Fruit fly (Drosophila melanogaster) whole organism, embryonic: Measurements from ENCODE around the gene Lsd-1.

Experiments
- ATbp ChIP-seq: fragments of 200-800 bp; sonication (Bioruptor generic); optimal IDR thresholded peaks from 2 replicates; lab custom pipeline; 2017; ENCODE audit warnings: missing biosample characterization, mild to moderate bottlenecking, missing genetic modification characterization, missing genetic modification reagents
- Ada2b ChIP-seq: fragments of 200-800 bp; sonication (Bioruptor generic); IDR thresholded peaks from 2 replicates; pipeline ENCODE4 v1.3.6; 2022; ENCODE audit warnings: missing biosample characterization, missing genetic modification characterization
- Blimp-1 ChIP-seq: fragments of 200-800 bp; sonication (Bioruptor generic); optimal IDR thresholded peaks from 3 replicates; lab custom pipeline; 2018; ENCODE audit warnings: missing biosample characterization, missing genetic modification characterization, mild to moderate bottlenecking, moderate library complexity, missing genetic modification reagents
- CG11085 ChIP-seq: fragments of 200-800 bp; sonication (Bioruptor generic); IDR thresholded peaks from 2 replicates; pipeline ENCODE4 v1.3.6; 2022; ENCODE audit warnings: missing biosample characterization, missing genetic modification characterization
- CG11247 ChIP-seq: fragments of 200-800 bp; sonication (Bioruptor generic); IDR thresholded peaks from 2 replicates; pipeline ENCODE4 v1.3.6; 2022; ENCODE audit warnings: missing biosample characterization, missing genetic modification characterization
- CG13424 ChIP-seq: fragments of 200-800 bp; sonication (Bioruptor generic); optimal IDR thresholded peaks from 2 replicates; lab custom pipeline; 2019; ENCODE audit warnings: missing biosample characterization, mild to moderate bottlenecking, missing genetic modification characterization, moderate library complexity
- CG13894 ChIP-seq: fragments of 200-800 bp; sonication (Bioruptor generic); optimal IDR thresholded peaks from 3 replicates; lab custom pipeline; 2018; ENCODE audit warnings: missing biosample characterization, mild to moderate bottlenecking, missing genetic modification characterization, moderate library complexity
- CG14667 ChIP-seq: fragments of 200-800 bp; sonication (Bioruptor generic); IDR thresholded peaks from 2 replicates; pipeline ENCODE4 v1.3.6; 2022; ENCODE audit warnings: missing biosample characterization, missing genetic modification characterization
- CG1602 ChIP-seq: fragments of 200-800 bp; sonication (Bioruptor generic); optimal IDR thresholded peaks from 3 replicates; lab custom pipeline; 2016; ENCODE audit warnings: missing biosample characterization, missing genetic modification characterization
- CG1647 ChIP-seq: fragments of 200-800 bp; sonication (Bioruptor generic); optimal IDR thresholded peaks from 3 replicates; lab custom pipeline; 2016; ENCODE audit warnings: missing biosample characterization, missing genetic modification characterization
- CG18011 ChIP-seq: fragments of 200-800 bp; sonication (Bioruptor generic); optimal IDR thresholded peaks from 2 replicates; lab custom pipeline; 2017; ENCODE audit warnings: missing biosample characterization, missing genetic modification characterization, mild to moderate bottlenecking, moderate library complexity, missing genotype
- CG2120 ChIP-seq: fragments of 200-800 bp; sonication (Bioruptor generic); optimal IDR thresholded peaks from 3 replicates; lab custom pipeline; 2016; ENCODE audit warnings: missing biosample characterization, missing genetic modification characterization
- CG2199 ChIP-seq: fragments of 200-800 bp; sonication (Bioruptor generic); IDR thresholded peaks from 3 replicates; pipeline ENCODE4 v1.3.6; 2022; ENCODE audit warnings: missing biosample characterization, missing genetic modification characterization
- CG2712 ChIP-seq: fragments of 200-800 bp; optimal IDR thresholded peaks from 3 replicates; lab custom pipeline; 2019; ENCODE audit warnings: missing biosample characterization, mild to moderate bottlenecking, missing genetic modification characterization, moderate library complexity
- CG2875 ChIP-seq: fragments of 200-800 bp; sonication (Bioruptor generic); optimal IDR thresholded peaks from 2 replicates; lab custom pipeline; 2017; ENCODE audit warnings: missing biosample characterization, mild to moderate bottlenecking, missing genetic modification characterization, missing genetic modification reagents
- CG30020 ChIP-seq: fragments of 200-800 bp; optimal IDR thresholded peaks from 2 replicates; lab custom pipeline; 2019; ENCODE audit warnings: missing biosample characterization, mild to moderate bottlenecking, missing genetic modification characterization, moderate library complexity
- CG30403 ChIP-seq: fragments of 200-800 bp; sonication (Bioruptor generic); optimal IDR thresholded peaks from 3 replicates; lab custom pipeline; 2016; ENCODE audit warnings: missing biosample characterization, missing genetic modification characterization
- CG32532 ChIP-seq: fragments of 200-800 bp; sonication (Bioruptor generic); IDR thresholded peaks from 2 replicates; pipeline ENCODE4 v1.3.6; 2022; ENCODE audit warnings: missing biosample characterization, missing genetic modification characterization
- CG3281 ChIP-seq: fragments of 200-800 bp; sonication (Bioruptor generic); optimal IDR thresholded peaks from 3 replicates; lab custom pipeline; 2017; ENCODE audit warnings: missing biosample characterization, mild to moderate bottlenecking, missing genetic modification characterization
- CG34376 ChIP-seq: fragments of 200-800 bp; sonication (Bioruptor generic); optimal IDR thresholded peaks from 2 replicates; lab custom pipeline; 2018; ENCODE audit warnings: missing biosample characterization, mild to moderate bottlenecking, missing genetic modification characterization
- CG3847 ChIP-seq: fragments of 200-800 bp; sonication (Bioruptor generic); IDR thresholded peaks from 2 replicates; pipeline ENCODE4 v1.3.6; 2022; ENCODE audit warnings: missing biosample characterization, missing genetic modification characterization
- CG5245 ChIP-seq: fragments of 200-800 bp; sonication (Bioruptor generic); optimal IDR thresholded peaks from 3 replicates; lab custom pipeline; 2016; ENCODE audit warnings: missing biosample characterization, missing genetic modification characterization
- CG6175 ChIP-seq: fragments of 200-800 bp; sonication (Bioruptor generic); IDR thresholded peaks from 3 replicates; pipeline ENCODE4 v1.3.6; 2022; ENCODE audit warnings: missing biosample characterization, missing genetic modification characterization
- CG6854 ChIP-seq: fragments of 200-800 bp; sonication (Bioruptor generic); optimal IDR thresholded peaks from 3 replicates; lab custom pipeline; 2017; ENCODE audit warnings: missing biosample characterization, mild to moderate bottlenecking, missing genetic modification characterization
- CG8281 ChIP-seq: fragments of 200-800 bp; sonication (Bioruptor generic); optimal IDR thresholded peaks from 2 replicates; lab custom pipeline; 2018; ENCODE audit warnings: missing biosample characterization, mild to moderate bottlenecking, missing genetic modification characterization, moderate library complexity
- CG9932 ChIP-seq: fragments of 200-800 bp; sonication (Bioruptor generic); IDR thresholded peaks from 2 replicates; pipeline ENCODE4 v1.3.6; 2022; ENCODE audit warnings: missing biosample characterization, missing genetic modification characterization
- CTCF ChIP-seq: fragments of 200-800 bp; sonication (Bioruptor generic); optimal IDR thresholded peaks from 2 replicates; lab custom pipeline; 2017; ENCODE audit warnings: missing biosample characterization, mild to moderate bottlenecking, missing genetic modification characterization, moderate library complexity
- Gug ChIP-seq: fragments of 200-800 bp; sonication (Bioruptor generic); IDR thresholded peaks from 4 replicates; pipeline ENCODE4 v1.3.6; 2022; ENCODE audit warnings: missing biosample characterization, missing genetic modification characterization
- HmgD ChIP-seq: fragments of 200-800 bp; sonication (Bioruptor generic); optimal IDR thresholded peaks from 3 replicates; lab custom pipeline; 2016; ENCODE audit warnings: missing biosample characterization, missing genetic modification characterization
- HmgZ ChIP-seq: fragments of 200-800 bp; sonication (Bioruptor generic); optimal IDR thresholded peaks from 2 replicates; lab custom pipeline; 2018; ENCODE audit warnings: missing biosample characterization, mild to moderate bottlenecking, missing genetic modification characterization
- Hmr ChIP-seq: fragments of 200-800 bp; sonication (Bioruptor generic); optimal IDR thresholded peaks from 3 replicates; lab custom pipeline; 2017; ENCODE audit warnings: mild to moderate bottlenecking, missing biosample characterization, missing genetic modification reagents, missing genetic modification characterization
- Hmx ChIP-seq: fragments of 200-800 bp; sonication (Bioruptor generic); optimal IDR thresholded peaks from 2 replicates; lab custom pipeline; 2016; ENCODE audit warnings: missing biosample characterization, missing genetic modification characterization
- Lim3 ChIP-seq: fragments of 200-800 bp; sonication (Bioruptor generic); IDR thresholded peaks from 2 replicates; pipeline ENCODE4 v1.3.6; 2022; ENCODE audit warnings: missing biosample characterization, missing genetic modification characterization
- Lpt ChIP-seq: fragments of >200 bp; optimal IDR thresholded peaks from 2 replicates; lab custom pipeline; 2018; ENCODE audit warnings: missing biosample characterization, missing genetic modification characterization
- Meics ChIP-seq: fragments of 200-800 bp; sonication (Bioruptor generic); optimal IDR thresholded peaks from 2 replicates; lab custom pipeline; 2017; ENCODE audit warnings: missing biosample characterization, mild to moderate bottlenecking, missing genetic modification characterization
- PHDP ChIP-seq: fragments of 200-800 bp; sonication (Bioruptor generic); optimal IDR thresholded peaks from 3 replicates; lab custom pipeline; 2018; ENCODE audit warnings: missing biosample characterization, mild to moderate bottlenecking, missing genetic modification characterization, moderate library complexity
- Sox102F ChIP-seq: fragments of 200-800 bp; sonication (Bioruptor generic); optimal IDR thresholded peaks from 2 replicates; lab custom pipeline; 2018; ENCODE audit warnings: missing biosample characterization, mild to moderate bottlenecking, missing genetic modification characterization, moderate library complexity
- Vsx1 ChIP-seq: fragments of 200-800 bp; sonication (Bioruptor generic); optimal IDR thresholded peaks from 2 replicates; lab custom pipeline; 2017; ENCODE audit warnings: missing biosample characterization, mild to moderate bottlenecking, missing genetic modification characterization, missing genetic modification reagents
- bigmax ChIP-seq: fragments of 200-800 bp; sonication (Bioruptor generic); optimal IDR thresholded peaks from 2 replicates; lab custom pipeline; 2018; ENCODE audit warnings: missing biosample characterization, mild to moderate bottlenecking, missing genetic modification characterization
- cas ChIP-seq: fragments of 200-800 bp; sonication (Bioruptor generic); IDR thresholded peaks from 2 replicates; pipeline ENCODE4 v1.3.6; 2022; ENCODE audit warnings: missing biosample characterization, missing genetic modification characterization
- lab ChIP-seq: fragments of 200-800 bp; sonication (Bioruptor generic); optimal IDR thresholded peaks from 3 replicates; lab custom pipeline; 2017; ENCODE audit warnings: missing biosample characterization, missing genetic modification characterization, mild to moderate bottlenecking, moderate library complexity, missing genetic modification reagents
- lilli ChIP-seq: fragments of 200-800 bp; sonication (Bioruptor generic); optimal IDR thresholded peaks from 3 replicates; lab custom pipeline; 2016; ENCODE audit warnings: missing biosample characterization, missing genetic modification characterization
- lmd ChIP-seq: fragments of 200-800 bp; sonication (Bioruptor generic); IDR thresholded peaks from 2 replicates; pipeline ENCODE4 v1.3.6; 2022; ENCODE audit warnings: missing biosample characterization, missing genetic modification characterization
- mam ChIP-seq: fragments of 200-800 bp; sonication (Bioruptor generic); optimal IDR thresholded peaks from 3 replicates; lab custom pipeline; 2016; ENCODE audit warnings: missing biosample characterization, missing genetic modification characterization
- nau ChIP-seq: fragments of 200-800 bp; sonication (Bioruptor generic); optimal IDR thresholded peaks from 3 replicates; lab custom pipeline; 2017; ENCODE audit warnings: missing biosample characterization, mild to moderate bottlenecking, missing genetic modification characterization, missing genetic modification reagents
- repo ChIP-seq: fragments of 200-800 bp; sonication (Bioruptor generic); optimal IDR thresholded peaks from 2 replicates; lab custom pipeline; 2016; ENCODE audit warnings: missing biosample characterization, missing genetic modification characterization
- sens-2 ChIP-seq: fragments of 200-800 bp; sonication (Bioruptor generic); IDR thresholded peaks from 2 replicates; pipeline ENCODE4 v1.3.6; 2022; ENCODE audit warnings: missing biosample characterization, missing genetic modification characterization
- slp2 ChIP-seq: fragments of 200-800 bp; sonication (Bioruptor generic); optimal IDR thresholded peaks from 2 replicates; lab custom pipeline; 2016; ENCODE audit warnings: missing biosample characterization, missing genetic modification characterization
- usp ChIP-seq: fragments of >200 bp; optimal IDR thresholded peaks from 2 replicates; lab custom pipeline; 2017; ENCODE audit warnings: missing biosample characterization, missing genetic modification characterization
- vvl ChIP-seq: fragments of 200-800 bp; sonication (Bioruptor generic); IDR thresholded peaks from 2 replicates; pipeline ENCODE4 v1.3.6; 2022; ENCODE audit warnings: missing biosample characterization, missing genetic modification characterization
- wdn ChIP-seq: fragments of 200-800 bp; sonication (Bioruptor generic); IDR thresholded peaks from 2 replicates; pipeline ENCODE4 v1.3.6; 2022; ENCODE audit warnings: missing biosample characterization, missing genetic modification characterization
- yki ChIP-seq: fragments of >200 bp; optimal IDR thresholded peaks from 3 replicates; lab custom pipeline; 2018
- zen ChIP-seq: fragments of 200-800 bp; sonication (Bioruptor generic); optimal IDR thresholded peaks from 3 replicates; lab custom pipeline; 2018; ENCODE audit warnings: missing biosample characterization, mild to moderate bottlenecking, missing genetic modification characterization, moderate library complexity

The Lsd-1 gene

DNA sequence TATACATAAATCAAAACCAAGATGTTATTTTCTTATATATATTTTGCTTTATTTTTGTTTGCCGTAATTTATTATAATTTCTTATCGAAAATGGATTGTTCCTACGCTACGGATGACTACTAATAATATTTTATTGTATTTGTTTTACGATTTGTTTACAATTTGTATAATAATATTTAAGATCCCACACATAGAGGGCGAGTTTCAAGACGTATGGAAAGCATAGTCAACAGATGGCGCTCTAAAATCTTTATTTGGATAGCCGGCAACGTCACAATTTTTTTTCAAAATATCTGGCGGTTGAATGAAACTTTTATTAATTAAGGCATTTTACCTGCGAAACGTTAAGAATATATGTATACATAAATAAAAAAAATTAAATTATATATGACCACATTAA lies 41.7 kb upstream of the Lsd-1 start (continued):
- no peak for TF ChIP-seq Lpt (GFP tag; lab: Kevin White, UChicago)
- no peak for TF ChIP-seq CG1647 (GFP tag; lab: Kevin White, UChicago)
- TF ChIP-seq vvl (GFP tag; lab: Robert Waterston, UW) = peak; percentile 40; the same call in 1 of the 2 replicates
- TF ChIP-seq Lim3 (GFP tag; lab: Robert Waterston, UW) = no peak
- peak; percentile 65 for TF ChIP-seq CG3847 (GFP tag; lab: Robert Waterston, UW)
- TF ChIP-seq CG18011 (GFP tag; lab: Kevin White, UChicago) = no peak
- TF ChIP-seq sens-2 (GFP tag; lab: Robert Waterston, UW) = no peak
- TF ChIP-seq CG1602 = peak; percentile 32
- peak; percentile 84 for TF ChIP-seq HmgZ (tag; lab: Kevin White, UChicago)
- TF ChIP-seq CG2875 (GFP tag; lab: Kevin White, UChicago) = no peak
- peak; percentile 19 for TF ChIP-seq mam (GFP tag; lab: Kevin White, UChicago)
- peak; percentile 10 for TF ChIP-seq lab (GFP tag; lab: Kevin White, UChicago)
- TF ChIP-seq Gug = no peak
- TF ChIP-seq zen = peak; percentile 64
- TF ChIP-seq CTCF (GFP tag; lab: Kevin White, UChicago) = peak; percentile 98
- no peak for TF ChIP-seq slp2 (GFP tag; lab: Kevin White, UChicago)
- TF ChIP-seq Ada2b = no peak
- no peak for TF ChIP-seq Blimp-1 (GFP tag; lab: Kevin White, UChicago)
- TF ChIP-seq CG34376 = no peak
- peak; percentile 33 for TF ChIP-seq CG13424 (tag; lab: Kevin White, UChicago)
- no peak for TF ChIP-seq CG6175 (GFP tag; lab: Robert Waterston, UW)
- peak; percentile 42 for TF ChIP-seq CG30403 (GFP tag; lab: Kevin White, UChicago)
- TF ChIP-seq CG8281 = no peak
- TF ChIP-seq CG30020 = no peak
- no peak for TF ChIP-seq HmgD (GFP tag; lab: Kevin White, UChicago)
- TF ChIP-seq Hmx (GFP tag; lab: Kevin White, UChicago) = no peak
- peak; percentile 34 for TF ChIP-seq lilli (GFP tag; lab: Kevin White, UChicago)
- peak; percentile 35 for TF ChIP-seq Meics (GFP tag; lab: Kevin White, UChicago)
- TF ChIP-seq Hmr (GFP tag; lab: Kevin White, UChicago) = peak; percentile 76
- TF ChIP-seq repo (GFP tag; lab: Kevin White, UChicago) = no peak
- TF ChIP-seq ATbp (GFP tag; lab: Kevin White, UChicago) = no peak
- TF ChIP-seq CG32532 (GFP tag; lab: Robert Waterston, UW) = no peak
- TF ChIP-seq Sox102F (GFP tag; lab: Kevin White, UChicago) = peak; percentile 47
- no peak for TF ChIP-seq usp (GFP tag; lab: Kevin White, UChicago)
- TF ChIP-seq lmd (GFP tag; lab: Robert Waterston, UW) = peak; percentile 22; the same call in 1 of the 2 replicates
- TF ChIP-seq CG2712 = peak; percentile 53
- peak; percentile 83 for TF ChIP-seq CG13894 (tag; lab: Kevin White, UChicago)
- TF ChIP-seq PHDP = peak; percentile 64
- TF ChIP-seq CG6854 (GFP tag; lab: Kevin White, UChicago) = no peak
- TF ChIP-seq CG14667 (GFP tag; lab: Robert Waterston, UW) = no peak
- TF ChIP-seq CG11247 (GFP tag; lab: Robert Waterston, UW) = no peak
- TF ChIP-seq Vsx1 = no peak
- TF ChIP-seq CG2120 (GFP tag; lab: Kevin White, UChicago) = peak; percentile 43
- 0 out of 2 replicates have a peak, but pooled peaks have one; percentile 11 for TF ChIP-seq CG11085 (GFP tag; lab: Robert Waterston, UW)
- TF ChIP-seq CG3281 = peak; percentile 2
- no peak for TF ChIP-seq bigmax (GFP tag; lab: Kevin White, UChicago)
- TF ChIP-seq yki = no peak
- peak; percentile 50 for TF ChIP-seq CG9932 (GFP tag; lab: Robert Waterston, UW)
- no peak for TF ChIP-seq nau (GFP tag; lab: Kevin White, UChicago)
- no peak for TF ChIP-seq cas
- TF ChIP-seq wdn (GFP tag; lab: Robert Waterston, UW) = no peak
- peak; percentile 93 for TF ChIP-seq CG2199 (GFP tag; lab: Robert Waterston, UW)
- TF ChIP-seq CG5245 = peak; percentile 36
